Worm (Caenorhabditis elegans): ENCODE data around the gene asp-13.

ce11 chrV:8661241-8661954 is 18.4 kb upstream of the asp-13 start:
- TF ChIP-seq ama-1 (optimal IDR thresholded peaks at IDR 0.05) (no peak), scrt-1 (GFP tag; IDR thresholded peaks at IDR 0.05) (no peak)
